Worm (Caenorhabditis elegans) whole organism, late embryonic: ENCODE measurements around the gene nhr-185.
A peak's percentile ranks its signal among the peaks of the same experiment; 100 is the strongest.

Experiments used
- F13H6.1 ChIP-seq: sonication (generic microtip); optimal IDR thresholded peaks from 2 replicates; lab custom pipeline; 2016; ENCODE audit warnings: missing genetic modification characterization, missing compliant biosample characterization
- Y22D7AL.16 ChIP-seq: sonication (generic microtip); optimal IDR thresholded peaks from 2 replicates; lab custom pipeline; 2016; ENCODE audit warnings: missing genetic modification characterization, missing compliant biosample characterization
- ahr-1 ChIP-seq: sonication (generic microtip); optimal IDR thresholded peaks from 2 replicates; lab custom pipeline; 2016; ENCODE audit warnings: missing genetic modification characterization, missing compliant biosample characterization
- ceh-14 ChIP-seq: sonication (generic microtip); optimal IDR thresholded peaks from 2 replicates; lab custom pipeline; 2016; ENCODE audit warnings: missing genotype, missing genetic modification characterization, missing compliant biosample characterization
- ceh-18 ChIP-seq: sonication (generic microtip); optimal IDR thresholded peaks from 2 replicates; lab custom pipeline; 2016; ENCODE audit warnings: missing genetic modification characterization, missing compliant biosample characterization
- ceh-19 ChIP-seq: fragments of 200-800 bp; sonication (Bioruptor generic); optimal IDR thresholded peaks from 2 replicates; lab custom pipeline; 2018; ENCODE audit warnings: mild to moderate bottlenecking, missing genetic modification characterization, missing compliant biosample characterization
- ceh-22 ChIP-seq: sonication (generic microtip); optimal IDR thresholded peaks from 2 replicates; lab custom pipeline; 2017; ENCODE audit warnings: missing biosample characterization, missing genetic modification characterization
- ceh-31 ChIP-seq: sonication (generic microtip); optimal IDR thresholded peaks from 2 replicates; lab custom pipeline; 2016; ENCODE audit warnings: missing genetic modification characterization, missing compliant biosample characterization
- ceh-34 ChIP-seq: sonication (generic microtip); optimal IDR thresholded peaks from 2 replicates; lab custom pipeline; 2016; ENCODE audit warnings: mild to moderate bottlenecking, missing genetic modification characterization, missing compliant biosample characterization
- ceh-45 ChIP-seq: fragments of 200-800 bp; sonication (Bioruptor generic); IDR thresholded peaks from 2 replicates; pipeline ENCODE4 v1.3.6; 2022; ENCODE audit warnings: missing genetic modification reagents, missing genetic modification characterization, missing compliant biosample characterization
- dve-1 ChIP-seq: sonication (generic microtip); optimal IDR thresholded peaks from 2 replicates; lab custom pipeline; 2017; ENCODE audit warnings: antibody characterized with exemption, mild to moderate bottlenecking, missing genetic modification characterization, missing compliant biosample characterization
- elt-2 ChIP-seq: sonication (generic microtip); optimal IDR thresholded peaks from 2 replicates; lab custom pipeline; 2016; ENCODE audit warnings: missing genetic modification reagents, missing genetic modification characterization, missing compliant biosample characterization
- ets-4 ChIP-seq: sonication (generic microtip); optimal IDR thresholded peaks from 2 replicates; lab custom pipeline; 2016; ENCODE audit warnings: missing genetic modification characterization, missing compliant biosample characterization
- eyg-1 ChIP-seq: sonication (generic microtip); optimal IDR thresholded peaks from 2 replicates; lab custom pipeline; 2016; ENCODE audit warnings: missing genotype, missing genetic modification characterization, missing compliant biosample characterization
- fkh-10 ChIP-seq: fragments of 150-350 bp; optimal IDR thresholded peaks from 2 replicates; lab custom pipeline; 2014; ENCODE audit warnings: missing biosample characterization, missing genetic modification reagents, missing genetic modification characterization
- fkh-6 ChIP-seq: sonication (generic microtip); optimal IDR thresholded peaks from 2 replicates; lab custom pipeline; 2016; ENCODE audit warnings: missing genetic modification characterization, missing compliant biosample characterization
- hlh-15 ChIP-seq: sonication (generic microtip); optimal IDR thresholded peaks from 2 replicates; lab custom pipeline; 2016; ENCODE audit warnings: missing genetic modification characterization, missing compliant biosample characterization
- hlh-30 ChIP-seq: sonication (generic microtip); optimal IDR thresholded peaks from 2 replicates; lab custom pipeline; 2017; ENCODE audit warnings: antibody characterized with exemption, missing genetic modification characterization, missing compliant biosample characterization; ENCODE audit not compliant: insufficient read depth
- lim-6 ChIP-seq: sonication (generic microtip); optimal IDR thresholded peaks from 2 replicates; lab custom pipeline; 2016; ENCODE audit warnings: missing genetic modification characterization, missing compliant biosample characterization
- nfya-1 ChIP-seq: sonication (generic microtip); optimal IDR thresholded peaks from 2 replicates; lab custom pipeline; 2017; ENCODE audit warnings: missing genetic modification characterization, mild to moderate bottlenecking, missing compliant biosample characterization, antibody characterized with exemption, moderate library complexity
- npax-4 ChIP-seq: sonication (generic microtip); optimal IDR thresholded peaks from 2 replicates; lab custom pipeline; 2016; ENCODE audit warnings: missing genetic modification characterization, missing compliant biosample characterization
- odd-2 ChIP-seq: sonication (generic microtip); optimal IDR thresholded peaks from 2 replicates; lab custom pipeline; 2017; ENCODE audit warnings: antibody characterized with exemption, mild to moderate bottlenecking, missing genetic modification characterization, missing compliant biosample characterization
- pag-3 ChIP-seq: sonication (generic microtip); optimal IDR thresholded peaks from 2 replicates; lab custom pipeline; 2016; ENCODE audit warnings: missing compliant biosample characterization, missing genetic modification characterization, borderline replicate concordance
- pat-9 ChIP-seq: fragments of 200-800 bp; sonication (Bioruptor generic); optimal IDR thresholded peaks from 2 replicates; lab custom pipeline; 2018; ENCODE audit warnings: mild to moderate bottlenecking, missing genetic modification characterization, moderate library complexity, missing compliant biosample characterization
- pha-2 ChIP-seq: sonication (generic microtip); optimal IDR thresholded peaks from 2 replicates; lab custom pipeline; 2017; ENCODE audit warnings: mild to moderate bottlenecking, missing genetic modification characterization, missing compliant biosample characterization
- pha-4 ChIP-seq: fragments of 150-350 bp; optimal IDR thresholded peaks from 2 replicates; lab custom pipeline; 2018; ENCODE audit warnings: missing biosample characterization, missing genetic modification reagents, missing genetic modification characterization
- pqm-1 ChIP-seq: sonication (generic microtip); optimal IDR thresholded peaks from 2 replicates; lab custom pipeline; 2016; ENCODE audit warnings: missing genetic modification characterization, missing compliant biosample characterization
- ref-2 ChIP-seq: sonication (generic microtip); optimal IDR thresholded peaks from 2 replicates; lab custom pipeline; 2016; ENCODE audit warnings: missing genetic modification characterization, missing compliant biosample characterization
- sdc-2 ChIP-seq: sonication (generic microtip); optimal IDR thresholded peaks from 2 replicates; lab custom pipeline; 2016; ENCODE audit warnings: missing genotype, missing genetic modification characterization, missing compliant biosample characterization
- sox-2 ChIP-seq: fragments of 200-800 bp; sonication (Bioruptor generic); IDR thresholded peaks from 2 replicates; pipeline ENCODE4 v1.3.6; 2022; ENCODE audit warnings: missing genetic modification reagents, missing genetic modification characterization, missing compliant biosample characterization
- syd-9 ChIP-seq: sonication (generic microtip); optimal IDR thresholded peaks from 2 replicates; lab custom pipeline; 2016; ENCODE audit warnings: mild to moderate bottlenecking, missing genetic modification characterization, moderate library complexity, missing compliant biosample characterization
- tbx-2 ChIP-seq: sonication (generic microtip); optimal IDR thresholded peaks from 2 replicates; lab custom pipeline; 2016; ENCODE audit warnings: missing genetic modification characterization, missing compliant biosample characterization
- ttx-3 ChIP-seq: sonication (generic microtip); optimal IDR thresholded peaks from 2 replicates; lab custom pipeline; 2016; ENCODE audit warnings: missing genetic modification reagents, missing genetic modification characterization, missing compliant biosample characterization
- unc-42 ChIP-seq: sonication (generic microtip); optimal IDR thresholded peaks from 2 replicates; lab custom pipeline; 2016; ENCODE audit warnings: missing genotype, missing genetic modification characterization, missing compliant biosample characterization
- unc-55 ChIP-seq: sonication (generic microtip); optimal IDR thresholded peaks from 2 replicates; lab custom pipeline; 2017; ENCODE audit warnings: missing biosample characterization, missing genetic modification reagents, missing genetic modification characterization
- ztf-16 ChIP-seq: sonication (generic microtip); optimal IDR thresholded peaks from 2 replicates; lab custom pipeline; 2017; ENCODE audit warnings: missing genetic modification characterization, missing compliant biosample characterization

The nhr-185 gene

DNA sequence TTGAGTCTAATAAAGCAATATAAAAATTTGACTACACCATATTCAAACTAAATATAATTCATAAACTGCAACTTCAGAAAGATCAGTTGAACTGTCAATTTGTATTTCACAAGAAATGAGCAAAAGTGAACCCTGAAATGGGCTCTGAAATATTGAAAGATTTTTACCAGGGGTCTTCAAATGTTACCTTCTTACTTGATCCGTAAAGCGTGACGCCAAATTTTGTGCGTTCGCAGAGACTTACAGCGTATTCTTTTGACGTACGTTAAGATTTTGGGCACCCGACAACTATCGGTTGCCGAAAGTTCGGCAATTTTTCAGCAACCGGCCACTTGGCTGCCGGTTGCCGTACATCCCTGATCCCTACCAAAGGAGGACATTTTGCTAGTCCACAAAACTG is 37.1 kb downstream of the nhr-185 start:
- TF ChIP-seq ceh-34 (tag; lab: Kevin White, UChicago) (no peak), ceh-14 (tag; lab: Kevin White, UChicago) (no peak), lim-6 (tag; lab: Kevin White, UChicago) (no peak), pqm-1 (tag; lab: Kevin White, UChicago) (no peak), pat-9 (no peak), F13H6.1 (tag; lab: Kevin White, UChicago) (no peak), hlh-15 (no peak), npax-4 (tag; lab: Kevin White, UChicago) (no peak), ahr-1 (tag; lab: Kevin White, UChicago) (no peak), hlh-30 (tag; lab: Kevin White, UChicago) (no peak), ceh-45 (GFP tag; lab: Robert Waterston, UW) (no peak), sox-2 (GFP tag; lab: Robert Waterston, UW) (no peak), unc-55 (GFP tag; lab: Kevin White, UChicago) (no peak), pag-3 (tag; lab: Kevin White, UChicago) (no peak), sdc-2 (tag; lab: Kevin White, UChicago) (no peak)

DNA sequence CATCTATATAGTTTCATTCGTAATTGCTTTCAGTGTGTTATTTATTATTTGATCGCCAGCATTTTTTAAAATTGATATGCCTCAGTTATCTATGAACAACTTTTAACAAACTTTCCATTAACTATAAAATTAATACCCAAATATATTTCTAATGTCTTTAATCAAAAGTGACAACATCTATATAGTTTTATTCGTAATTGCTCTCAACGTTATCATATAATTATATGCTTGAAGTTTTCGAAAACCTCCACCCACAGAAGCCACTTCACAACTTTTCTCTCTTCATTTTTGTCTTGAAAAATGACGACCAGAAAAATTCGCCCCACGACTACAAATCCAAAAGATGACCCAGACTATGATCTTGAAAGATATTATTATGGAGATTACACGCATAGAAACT is 38.8 kb downstream of the nhr-185 start, which contains the start of gene srw-6:
Gene srw-6 (plus strand): TSS at position 301 of the 400 bp plus-strand sequence.
- TF ChIP-seq pag-3 (tag; lab: Kevin White, UChicago): no peak
- no peak for TF ChIP-seq dve-1 (tag; lab: Kevin White, UChicago)
- no peak for TF ChIP-seq sdc-2 (tag; lab: Kevin White, UChicago)
- TF ChIP-seq npax-4 (tag; lab: Kevin White, UChicago): no peak
- TF ChIP-seq ceh-18 (tag; lab: Kevin White, UChicago): no peak

DNA sequence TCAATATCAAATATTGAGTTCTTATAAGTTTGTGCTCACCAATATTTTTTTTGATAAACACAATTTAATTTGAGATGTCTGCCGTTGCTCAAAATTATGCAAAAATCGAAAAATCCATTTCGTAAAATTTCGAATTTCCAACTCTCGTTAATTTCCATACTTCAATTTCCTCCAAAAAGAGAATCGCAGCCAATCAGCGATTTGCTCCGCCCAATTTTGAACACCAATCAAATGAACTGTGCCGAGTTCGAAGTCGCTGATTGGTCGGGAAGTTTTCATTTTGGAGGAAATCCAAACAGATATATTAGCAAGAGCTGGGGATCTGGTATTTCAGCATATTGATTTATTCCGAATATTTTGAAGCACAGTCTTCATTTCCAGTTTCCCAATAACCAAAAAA is 39.3 kb downstream of the nhr-185 start:
- peak; percentile 56 for TF ChIP-seq nfya-1 (tag; lab: Kevin White, UChicago)
- TF ChIP-seq ceh-19 (GFP tag; lab: Kevin White, UChicago): no peak

- no peak for TF ChIP-seq pqm-1 (tag; lab: Kevin White, UChicago)
- no peak for TF ChIP-seq unc-42 (tag; lab: Kevin White, UChicago)
- no peak for TF ChIP-seq fkh-6
- TF ChIP-seq ceh-31 (tag; lab: Kevin White, UChicago): no peak
- no peak for TF ChIP-seq Y22D7AL.16 (tag; lab: Kevin White, UChicago)
- no peak for TF ChIP-seq tbx-2
- TF ChIP-seq ets-4: no peak
- no peak for TF ChIP-seq ztf-16 (tag; lab: Kevin White, UChicago)
- TF ChIP-seq dve-1 (tag; lab: Kevin White, UChicago): no peak
- no peak for TF ChIP-seq elt-2 (tag; lab: Kevin White, UChicago)
Measured at ce11 chrV:3805961-3806360, 41.2 kb downstream of the nhr-185 start, which contains the start of gene srw-7. TSS of gene srw-7 (plus strand) at chrV:3806261.

DNA sequence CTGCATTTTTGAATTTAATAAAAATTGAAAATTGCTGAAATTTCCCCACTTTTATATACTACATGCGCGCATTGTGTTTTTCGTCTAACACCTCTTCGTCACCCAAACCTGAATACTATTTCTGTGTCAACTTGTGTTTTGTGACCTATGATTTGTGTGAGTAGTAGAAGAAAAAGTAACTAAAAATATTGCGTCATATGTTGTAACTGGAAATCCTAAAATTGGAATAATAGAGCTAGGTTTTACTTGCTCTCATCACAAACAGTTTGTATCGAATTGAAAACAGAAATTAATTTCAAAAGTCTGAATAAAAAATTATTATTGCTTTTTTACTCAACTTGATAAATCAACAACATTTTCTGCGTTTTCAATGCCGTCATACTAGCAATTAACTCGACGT is 41.7 kb downstream of the nhr-185 start, which contains the start of gene R08F11.4:
Gene R08F11.4 (minus strand): TSS at position 29 of the 400 bp plus-strand sequence.
- TF ChIP-seq ref-2 (tag; lab: Kevin White, UChicago): no peak
- no peak for TF ChIP-seq odd-2
- TF ChIP-seq hlh-15: no peak
- no peak for TF ChIP-seq pha-2 (tag; lab: Kevin White, UChicago)
- no peak for TF ChIP-seq eyg-1
- TF ChIP-seq ceh-45 (GFP tag; lab: Robert Waterston, UW): no peak
- TF ChIP-seq ttx-3 (tag; lab: Kevin White, UChicago): no peak
- no peak for TF ChIP-seq tbx-2
- no peak for TF ChIP-seq ceh-22 (tag; lab: Kevin White, UChicago)
- no peak for TF ChIP-seq pha-4 (tag; lab: Kevin White, UChicago)
- TF ChIP-seq fkh-10 (GFP tag; lab: Kevin White, UChicago): no peak
- no peak for TF ChIP-seq syd-9 (tag; lab: Kevin White, UChicago)
